Worm (Caenorhabditis elegans) whole organism, late embryonic: ENCODE results near the gene F56B3.9.
"Not testable (repeated sequence)": the region's sequence is repeated elsewhere in the genome, so short reads cannot be mapped to it uniquely, and the experiment has no call there.

ENCODE experiments used
- C08G9.2 ChIP-seq: sonication (generic microtip); optimal IDR thresholded peaks from 2 replicates; lab custom pipeline; 2016; ENCODE audit warnings: mild to moderate bottlenecking, missing genetic modification characterization, moderate library complexity, missing compliant biosample characterization
- C38D4.7 ChIP-seq: fragments of 200-800 bp; sonication (Bioruptor generic); optimal IDR thresholded peaks from 2 replicates; lab custom pipeline; 2018; ENCODE audit warnings: mild to moderate bottlenecking, missing genetic modification characterization, moderate library complexity, missing compliant biosample characterization
- Y22D7AL.16 ChIP-seq: sonication (generic microtip); optimal IDR thresholded peaks from 2 replicates; lab custom pipeline; 2016; ENCODE audit warnings: missing genetic modification characterization, missing compliant biosample characterization
- ahr-1 ChIP-seq: sonication (generic microtip); optimal IDR thresholded peaks from 2 replicates; lab custom pipeline; 2016; ENCODE audit warnings: missing genetic modification characterization, missing compliant biosample characterization
- ceh-14 ChIP-seq: sonication (generic microtip); optimal IDR thresholded peaks from 2 replicates; lab custom pipeline; 2016; ENCODE audit warnings: missing genotype, missing genetic modification characterization, missing compliant biosample characterization
- ceh-18 ChIP-seq: sonication (generic microtip); optimal IDR thresholded peaks from 2 replicates; lab custom pipeline; 2016; ENCODE audit warnings: missing genetic modification characterization, missing compliant biosample characterization
- ceh-2 ChIP-seq: sonication (generic microtip); optimal IDR thresholded peaks from 2 replicates; lab custom pipeline; 2016; ENCODE audit warnings: missing genotype, missing genetic modification characterization, missing compliant biosample characterization
- ceh-22 ChIP-seq: sonication (generic microtip); optimal IDR thresholded peaks from 2 replicates; lab custom pipeline; 2017; ENCODE audit warnings: missing biosample characterization, missing genetic modification characterization
- ceh-30 ChIP-seq: fragments of 150-350 bp; optimal IDR thresholded peaks from 2 replicates; lab custom pipeline; 2014; ENCODE audit warnings: missing biosample characterization, missing genetic modification characterization
- ceh-31 ChIP-seq: sonication (generic microtip); optimal IDR thresholded peaks from 2 replicates; lab custom pipeline; 2016; ENCODE audit warnings: missing genetic modification characterization, missing compliant biosample characterization
- ceh-34 ChIP-seq: sonication (generic microtip); optimal IDR thresholded peaks from 2 replicates; lab custom pipeline; 2016; ENCODE audit warnings: mild to moderate bottlenecking, missing genetic modification characterization, missing compliant biosample characterization
- ceh-45 ChIP-seq: fragments of 200-800 bp; sonication (Bioruptor generic); IDR thresholded peaks from 2 replicates; pipeline ENCODE4 v1.3.6; 2022; ENCODE audit warnings: missing genetic modification reagents, missing genetic modification characterization, missing compliant biosample characterization
- ceh-48 ChIP-seq: sonication (generic microtip); optimal IDR thresholded peaks from 2 replicates; lab custom pipeline; 2016; ENCODE audit warnings: missing genetic modification characterization, inconsistent platforms, missing compliant biosample characterization
- ceh-6 ChIP-seq: fragments of 200-800 bp; sonication (Bioruptor generic); optimal IDR thresholded peaks from 2 replicates; lab custom pipeline; 2018; ENCODE audit warnings: mild to moderate bottlenecking, missing genetic modification characterization, missing compliant biosample characterization
- che-1 ChIP-seq: sonication (generic microtip); optimal IDR thresholded peaks from 2 replicates; lab custom pipeline; 2016; ENCODE audit warnings: mild to moderate bottlenecking, missing genetic modification characterization, missing compliant biosample characterization
- fkh-10 ChIP-seq: fragments of 150-350 bp; optimal IDR thresholded peaks from 2 replicates; lab custom pipeline; 2014; ENCODE audit warnings: missing biosample characterization, missing genetic modification reagents, missing genetic modification characterization
- gmeb-2 ChIP-seq: sonication (generic microtip); optimal IDR thresholded peaks from 2 replicates; lab custom pipeline; 2016; ENCODE audit warnings: missing genetic modification characterization, inconsistent platforms, missing compliant biosample characterization
- hlh-30 ChIP-seq: sonication (generic microtip); optimal IDR thresholded peaks from 2 replicates; lab custom pipeline; 2017; ENCODE audit warnings: antibody characterized with exemption, missing genetic modification characterization, missing compliant biosample characterization; ENCODE audit not compliant: insufficient read depth
- hlh-6 ChIP-seq: sonication (generic microtip); optimal IDR thresholded peaks from 2 replicates; lab custom pipeline; 2016; ENCODE audit warnings: missing genotype, missing genetic modification characterization, missing compliant biosample characterization
- mec-3 ChIP-seq: sonication (generic microtip); optimal IDR thresholded peaks from 2 replicates; lab custom pipeline; 2016; ENCODE audit warnings: borderline replicate concordance, missing genetic modification characterization, missing compliant biosample characterization
- nfya-1 ChIP-seq: sonication (generic microtip); optimal IDR thresholded peaks from 2 replicates; lab custom pipeline; 2017; ENCODE audit warnings: missing genetic modification characterization, mild to moderate bottlenecking, missing compliant biosample characterization, antibody characterized with exemption, moderate library complexity
- nhr-11 ChIP-seq: fragments of 150-350 bp; optimal IDR thresholded peaks from 2 replicates; lab custom pipeline; 2014; ENCODE audit warnings: missing biosample characterization, missing genetic modification characterization
- pax-1 ChIP-seq: fragments of 150-350 bp; optimal IDR thresholded peaks from 2 replicates; lab custom pipeline; 2014; ENCODE audit warnings: missing biosample characterization, missing genetic modification characterization
- pha-2 ChIP-seq: sonication (generic microtip); optimal IDR thresholded peaks from 2 replicates; lab custom pipeline; 2017; ENCODE audit warnings: mild to moderate bottlenecking, missing genetic modification characterization, missing compliant biosample characterization
- rnt-1 ChIP-seq: sonication (generic microtip); optimal IDR thresholded peaks from 2 replicates; lab custom pipeline; 2016; ENCODE audit warnings: missing genetic modification characterization, missing compliant biosample characterization
- sdc-2 ChIP-seq: sonication (generic microtip); optimal IDR thresholded peaks from 2 replicates; lab custom pipeline; 2016; ENCODE audit warnings: missing genotype, missing genetic modification characterization, missing compliant biosample characterization
- sox-2 ChIP-seq: fragments of 200-800 bp; sonication (Bioruptor generic); IDR thresholded peaks from 2 replicates; pipeline ENCODE4 v1.3.6; 2022; ENCODE audit warnings: missing genetic modification reagents, missing genetic modification characterization, missing compliant biosample characterization
- tbx-2 ChIP-seq: sonication (generic microtip); optimal IDR thresholded peaks from 2 replicates; lab custom pipeline; 2016; ENCODE audit warnings: missing genetic modification characterization, missing compliant biosample characterization
- tbx-7 ChIP-seq: sonication (generic microtip); optimal IDR thresholded peaks from 2 replicates; lab custom pipeline; 2016; ENCODE audit warnings: missing genotype, missing genetic modification characterization, missing compliant biosample characterization
- ttx-3 ChIP-seq: sonication (generic microtip); optimal IDR thresholded peaks from 2 replicates; lab custom pipeline; 2016; ENCODE audit warnings: missing genetic modification reagents, missing genetic modification characterization, missing compliant biosample characterization
- unc-3 ChIP-seq, 2 experiments: fragments of 200-800 bp in 1 of 2; sonication (Bioruptor generic) in 1 of 2; sonication (generic microtip) in 1 of 2; conservative IDR thresholded peaks in 1 of 2; optimal IDR thresholded peaks in 1 of 2; 2 replicates each; pipeline versions ENCODE4 v1.3.6 to Lab custom; 2016 to 2022; ENCODE audit warnings: missing compliant biosample characterization in 2 of 2, missing genetic modification characterization in 2 of 2, missing genetic modification reagents in 1 of 2
- unc-42 ChIP-seq: sonication (generic microtip); optimal IDR thresholded peaks from 2 replicates; lab custom pipeline; 2016; ENCODE audit warnings: missing genotype, missing genetic modification characterization, missing compliant biosample characterization
- unc-86 ChIP-seq: sonication (generic microtip); optimal IDR thresholded peaks from 2 replicates; lab custom pipeline; 2016; ENCODE audit warnings: missing genetic modification characterization, missing compliant biosample characterization
- zip-5 ChIP-seq: sonication (generic microtip); optimal IDR thresholded peaks from 2 replicates; lab custom pipeline; 2016; ENCODE audit warnings: missing genetic modification characterization, missing compliant biosample characterization

Gene F56B3.9

DNA sequence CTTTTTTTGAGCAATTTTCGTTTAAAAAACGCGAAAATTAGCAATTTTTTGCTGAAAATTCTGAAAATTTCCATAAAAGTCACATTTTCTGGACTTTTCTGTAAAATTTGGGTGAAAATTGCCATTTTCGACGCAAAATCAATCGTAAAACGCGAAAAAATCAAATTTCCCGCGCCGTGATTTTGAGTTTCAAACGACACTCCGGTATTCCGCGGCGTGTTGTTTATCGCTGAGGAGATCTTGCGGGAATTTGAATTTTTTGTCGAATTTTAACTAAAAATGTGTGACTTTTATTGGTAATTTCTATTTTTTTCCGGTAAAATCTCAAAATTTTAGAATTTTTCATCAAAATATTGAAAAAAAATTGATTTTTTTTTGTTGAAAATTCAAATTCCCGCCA, 30.0 kb downstream of the F56B3.9 start:
- TF ChIP-seq Y22D7AL.16 (no peak), ceh-18 (tag; lab: Kevin White, UChicago) (no peak), che-1 (tag; lab: Kevin White, UChicago) (no peak), ceh-2 (tag; lab: Kevin White, UChicago) (no peak), C38D4.7 (GFP tag; lab: Kevin White, UChicago) (no peak), ahr-1 (tag; lab: Kevin White, UChicago) (no peak), ceh-30 (no peak), unc-42 (no peak), zip-5 (no peak), nhr-11 (tag; lab: Kevin White, UChicago) (no peak)

- TF ChIP-seq ttx-3 (tag; lab: Kevin White, UChicago) (no peak), gmeb-2 (no peak)
These were observed 33.6 kb downstream of the F56B3.9 start, which contains the start of gene Y55F3BL.4 for ce11 chrIV:804802-805201. Y55F3BL.4 (plus strand) TSS chrIV:805102.

- no peak for TF ChIP-seq mec-3 (tag; lab: Kevin White, UChicago)
- no peak for TF ChIP-seq sox-2
- no peak for TF ChIP-seq nfya-1 (tag; lab: Kevin White, UChicago)
- no peak for TF ChIP-seq ceh-14 (tag; lab: Kevin White, UChicago)
- no peak for TF ChIP-seq tbx-2
- TF ChIP-seq ceh-48: peak; percentile 27
These were observed 34.5 kb downstream of the F56B3.9 start for ce11 chrIV:805693-806092.

- no peak for TF ChIP-seq pax-1
- TF ChIP-seq C38D4.7 (GFP tag; lab: Kevin White, UChicago): no peak
- no peak for TF ChIP-seq sdc-2 (tag; lab: Kevin White, UChicago)
- TF ChIP-seq hlh-30: no peak
- TF ChIP-seq pha-2 (tag; lab: Kevin White, UChicago): no peak
- no peak for TF ChIP-seq ttx-3 (tag; lab: Kevin White, UChicago)
- no peak for TF ChIP-seq ceh-6 (GFP tag; lab: Kevin White, UChicago)
- TF ChIP-seq tbx-7: no peak
- TF ChIP-seq unc-86 (tag; lab: Kevin White, UChicago): no peak
- TF ChIP-seq rnt-1 (tag; lab: Kevin White, UChicago): no peak
- no peak for TF ChIP-seq hlh-6 (tag; lab: Kevin White, UChicago)
- TF ChIP-seq ceh-30: no peak
- TF ChIP-seq nhr-11 (tag; lab: Kevin White, UChicago): no peak
- no peak for TF ChIP-seq ceh-22 (tag; lab: Kevin White, UChicago)
- no peak for TF ChIP-seq fkh-10 (GFP tag; lab: Kevin White, UChicago)
- TF ChIP-seq zip-5: no peak
These were observed 35.9 kb downstream of the F56B3.9 start, which contains the start of gene Y55F3BL.6 for ce11 chrIV:807027-807516. Y55F3BL.6 (minus strand) TSS chrIV:807077.

ce11 chrIV:813341-813740, 42.2 kb downstream of the F56B3.9 start:
- peak; percentile 16 for TF ChIP-seq rnt-1 (tag; lab: Kevin White, UChicago)
- TF ChIP-seq hlh-30: peak; percentile 4
- peak; percentile 23; the same call in 1 of the 2 replicates for TF ChIP-seq unc-3 (GFP tag; conservative IDR thresholded peaks at IDR 0.05; lab: Robert Waterston, UW)
- not testable (repeated sequence) for TF ChIP-seq unc-3 (tag; optimal IDR thresholded peaks at IDR 0.05; lab: Kevin White, UChicago)
- TF ChIP-seq ceh-2 (tag; lab: Kevin White, UChicago): peak; percentile 20
- 0 out of 2 replicates have a peak, but pooled peaks have one; percentile 36 for TF ChIP-seq ceh-45 (GFP tag; lab: Robert Waterston, UW)
- TF ChIP-seq tbx-2: peak; percentile 37
- TF ChIP-seq ceh-31: peak; percentile 58
- TF ChIP-seq ceh-34: peak; percentile 7
- peak; percentile 56 for TF ChIP-seq C08G9.2 (tag; lab: Kevin White, UChicago)
- TF ChIP-seq, all 69 proteins: peak for 9; not testable (repeated sequence) for 60
